Worm (Caenorhabditis elegans) whole organism, young adult: ENCODE measurements around the gene M163.11.
A peak's percentile ranks its signal among the peaks of the same experiment; 100 is the strongest.

Experiments
- B0019.2 ChIP-seq: fragments of 200-800 bp; sonication (Bioruptor generic); conservative IDR thresholded peaks from 2 replicates; pipeline ENCODE4 v1.3.6; 2022; ENCODE audit warnings: missing genetic modification reagents, missing genetic modification characterization, missing compliant biosample characterization
- B0261.1 ChIP-seq: sonication (generic microtip); optimal IDR thresholded peaks from 2 replicates; lab custom pipeline; 2016; ENCODE audit warnings: mild to moderate bottlenecking, missing genetic modification characterization, moderate library complexity, missing compliant biosample characterization
- F10E7.11 ChIP-seq: sonication (generic microtip); optimal IDR thresholded peaks from 2 replicates; lab custom pipeline; 2017; ENCODE audit warnings: mild to moderate bottlenecking, missing genetic modification characterization, moderate library complexity, missing compliant biosample characterization
- F39B2.1 ChIP-seq: fragments of 200-800 bp; sonication (Bioruptor generic); IDR thresholded peaks from 2 replicates; pipeline ENCODE4 v1.3.6; 2022; ENCODE audit warnings: missing genetic modification reagents, missing genetic modification characterization, missing compliant biosample characterization
- F49E8.2 ChIP-seq: sonication (generic microtip); optimal IDR thresholded peaks from 3 replicates; lab custom pipeline; 2017; ENCODE audit warnings: missing genetic modification characterization, mild to moderate bottlenecking, missing compliant biosample characterization, antibody characterized with exemption, moderate library complexity; ENCODE audit not compliant: insufficient read depth
- F52B5.7 ChIP-seq: sonication (generic microtip); optimal IDR thresholded peaks from 2 replicates; lab custom pipeline; 2016; ENCODE audit warnings: mild to moderate bottlenecking, missing genetic modification characterization, missing compliant biosample characterization
- F57C9.4 ChIP-seq: sonication (generic microtip); optimal IDR thresholded peaks from 2 replicates; lab custom pipeline; 2017; ENCODE audit warnings: mild to moderate bottlenecking, missing genetic modification characterization, missing compliant biosample characterization
- Y53F4B.3 ChIP-seq: fragments of 200-800 bp; sonication (Bioruptor generic); IDR thresholded peaks from 2 replicates; pipeline ENCODE4 v1.3.6; 2022; ENCODE audit warnings: missing genetic modification reagents, missing genetic modification characterization, missing compliant biosample characterization
- Y67H2A.10 ChIP-seq: fragments of 200-800 bp; sonication (Bioruptor generic); conservative IDR thresholded peaks from 2 replicates; pipeline ENCODE4 v1.3.6; 2022; ENCODE audit warnings: missing genetic modification reagents, missing genetic modification characterization, missing compliant biosample characterization
- Y95B8A.8 ChIP-seq: fragments of 200-800 bp; sonication (Bioruptor generic); IDR thresholded peaks from 2 replicates; pipeline ENCODE4 v1.3.6; 2022; ENCODE audit warnings: missing genetic modification reagents, missing genetic modification characterization, missing compliant biosample characterization
- aptf-2 ChIP-seq: fragments of 200-800 bp; sonication (Bioruptor generic); conservative IDR thresholded peaks from 2 replicates; pipeline ENCODE4 v1.3.6; 2022; ENCODE audit warnings: missing genetic modification reagents, missing genetic modification characterization, missing compliant biosample characterization
- atf-7 ChIP-seq: sonication (generic microtip); optimal IDR thresholded peaks from 2 replicates; lab custom pipeline; 2017; ENCODE audit warnings: mild to moderate bottlenecking, missing genetic modification characterization, missing compliant biosample characterization
- athp-1 ChIP-seq: sonication (generic microtip); optimal IDR thresholded peaks from 2 replicates; lab custom pipeline; 2017; ENCODE audit warnings: mild to moderate bottlenecking, missing genetic modification characterization, missing compliant biosample characterization
- attf-5 ChIP-seq: fragments of 200-800 bp; sonication (Bioruptor generic); optimal IDR thresholded peaks from 2 replicates; lab custom pipeline; 2018; ENCODE audit warnings: mild to moderate bottlenecking, missing genetic modification characterization, missing compliant biosample characterization
- bed-2 ChIP-seq: fragments of 200-800 bp; sonication (Bioruptor generic); IDR thresholded peaks from 2 replicates; pipeline ENCODE4 v1.3.6; 2022; ENCODE audit warnings: missing genetic modification reagents, missing genetic modification characterization, missing compliant biosample characterization
- cebp-1 ChIP-seq, 2 experiments: fragments of 200-800 bp in 1 of 2; sonication (Bioruptor generic) in 1 of 2; sonication (generic microtip) in 1 of 2; IDR thresholded peaks in 1 of 2; optimal IDR thresholded peaks in 1 of 2; 2 replicates each; pipeline versions ENCODE4 v1.3.6 to Lab custom; 2017 to 2022; ENCODE audit warnings: missing compliant biosample characterization in 2 of 2, missing genetic modification characterization in 2 of 2, mild to moderate bottlenecking in 1 of 2, missing genetic modification reagents in 1 of 2, moderate library complexity in 1 of 2
- ceh-79 ChIP-seq: sonication (generic microtip); optimal IDR thresholded peaks from 2 replicates; lab custom pipeline; 2017; ENCODE audit warnings: mild to moderate bottlenecking, missing genetic modification characterization, missing compliant biosample characterization
- ceh-91 ChIP-seq: fragments of 200-800 bp; sonication (Bioruptor generic); IDR thresholded peaks from 2 replicates; pipeline ENCODE4 v1.3.6; 2022; ENCODE audit warnings: missing genetic modification reagents, missing genetic modification characterization, missing compliant biosample characterization
- dpl-1 ChIP-seq: fragments of 150-350 bp; optimal IDR thresholded peaks from 2 replicates; lab custom pipeline; 2014; ENCODE audit warnings: missing biosample characterization, missing genetic modification reagents, missing genetic modification characterization
- egl-44 ChIP-seq: fragments of 200-800 bp; sonication (Bioruptor generic); IDR thresholded peaks from 2 replicates; pipeline ENCODE4 v1.3.6; 2022; ENCODE audit warnings: missing genetic modification reagents, missing genetic modification characterization, missing compliant biosample characterization
- ets-4 ChIP-seq: fragments of 200-800 bp; sonication (Bioruptor generic); optimal IDR thresholded peaks from 2 replicates; lab custom pipeline; 2018; ENCODE audit warnings: mild to moderate bottlenecking, missing genetic modification characterization, missing compliant biosample characterization
- hlh-12 ChIP-seq: sonication (generic microtip); optimal IDR thresholded peaks from 2 replicates; lab custom pipeline; 2016; ENCODE audit warnings: missing genetic modification characterization, missing compliant biosample characterization
- hmg-1.2 ChIP-seq: fragments of 200-800 bp; sonication (Bioruptor generic); IDR thresholded peaks from 2 replicates; pipeline ENCODE4 v1.3.6; 2022; ENCODE audit warnings: missing genetic modification reagents, missing genetic modification characterization, missing compliant biosample characterization
- let-526 ChIP-seq: fragments of 200-800 bp; sonication (Bioruptor generic); IDR thresholded peaks from 2 replicates; pipeline ENCODE4 v1.3.6; 2022; ENCODE audit warnings: missing genetic modification reagents, missing genetic modification characterization, missing compliant biosample characterization
- lin-35 ChIP-seq, 3 experiments: fragments of 150-350 bp in 2 of 3; sonication (generic microtip) in 1 of 3; optimal IDR thresholded peaks; 2 replicates each; lab custom pipeline; 2014 to 2018; ENCODE audit warnings: missing biosample characterization in 3 of 3, missing genetic modification characterization in 3 of 3, missing genetic modification reagents in 3 of 3
- lin-40 ChIP-seq: sonication (generic microtip); optimal IDR thresholded peaks from 2 replicates; lab custom pipeline; 2016; ENCODE audit warnings: missing genetic modification characterization, mild to moderate bottlenecking, missing compliant biosample characterization, missing genotype, missing genetic modification reagents
- lin-54 ChIP-seq: fragments of 200-800 bp; sonication (Bioruptor generic); optimal IDR thresholded peaks from 2 replicates; lab custom pipeline; 2018; ENCODE audit warnings: mild to moderate bottlenecking, missing genetic modification characterization, missing compliant biosample characterization
- madf-3 ChIP-seq: fragments of 200-800 bp; sonication (Bioruptor generic); IDR thresholded peaks from 2 replicates; pipeline ENCODE4 v1.3.6; 2022; ENCODE audit warnings: missing genetic modification reagents, missing genetic modification characterization, missing compliant biosample characterization
- nfya-1 ChIP-seq: sonication (generic microtip); optimal IDR thresholded peaks from 2 replicates; lab custom pipeline; 2017; ENCODE audit warnings: antibody characterized with exemption, missing compliant biosample characterization, missing genetic modification characterization, borderline replicate concordance; ENCODE audit not compliant: insufficient read depth
- nfya-2 ChIP-seq: fragments of 200-800 bp; sonication (Bioruptor generic); IDR thresholded peaks from 2 replicates; pipeline ENCODE4 v1.3.6; 2022; ENCODE audit warnings: missing genetic modification reagents, missing genetic modification characterization, missing compliant biosample characterization
- nhr-179 ChIP-seq: sonication (generic microtip); optimal IDR thresholded peaks from 2 replicates; lab custom pipeline; 2016; ENCODE audit warnings: mild to moderate bottlenecking, missing genetic modification characterization, missing compliant biosample characterization
- pha-4 ChIP-seq: fragments of 150-350 bp; sonication (generic microtip); optimal IDR thresholded peaks from 2 replicates; lab custom pipeline; 2014; ENCODE audit warnings: missing biosample characterization, missing genetic modification reagents, missing genetic modification characterization
- rcor-1 ChIP-seq: fragments of 200-800 bp; sonication (Bioruptor generic); IDR thresholded peaks from 2 replicates; pipeline ENCODE4 v1.3.6; 2022; ENCODE audit warnings: missing genetic modification reagents, missing genetic modification characterization, missing compliant biosample characterization
- repo-1 ChIP-seq: sonication (generic microtip); optimal IDR thresholded peaks from 2 replicates; lab custom pipeline; 2017; ENCODE audit warnings: mild to moderate bottlenecking, missing genetic modification characterization, missing compliant biosample characterization
- snpc-1.1 ChIP-seq: sonication (generic microtip); optimal IDR thresholded peaks from 2 replicates; lab custom pipeline; 2017; ENCODE audit warnings: missing genetic modification characterization, mild to moderate bottlenecking, missing compliant biosample characterization, antibody characterized with exemption, moderate library complexity, missing genotype, missing genetic modification reagents; ENCODE audit not compliant: insufficient read depth
- snpc-3.4 ChIP-seq: sonication (generic microtip); optimal IDR thresholded peaks from 2 replicates; lab custom pipeline; 2017; ENCODE audit warnings: missing genetic modification characterization, mild to moderate bottlenecking, missing compliant biosample characterization, antibody characterized with exemption, moderate library complexity, missing genotype, missing genetic modification reagents
- snpc-4 ChIP-seq, 5 experiments: fragments of 150-350 bp in 1 of 5; sonication (generic microtip) in 4 of 5; optimal IDR thresholded peaks; 2 replicates each; lab custom pipeline; 2014 to 2018; ENCODE audit warnings: missing genetic modification characterization in 5 of 5, missing biosample characterization in 3 of 5, antibody characterized with exemption in 2 of 5, mild to moderate bottlenecking in 2 of 5, missing compliant biosample characterization in 2 of 5, missing genotype in 2 of 5, moderate library complexity in 2 of 5, missing genetic modification reagents in 1 of 5
- tbp1 ChIP-seq: fragments of 200-800 bp; sonication (Bioruptor generic); optimal IDR thresholded peaks from 2 replicates; lab custom pipeline; 2018; ENCODE audit warnings: mild to moderate bottlenecking, missing genetic modification characterization, missing compliant biosample characterization
- unc-62 ChIP-seq: fragments of 150-350 bp; optimal IDR thresholded peaks from 2 replicates; lab custom pipeline; 2014; ENCODE audit warnings: missing biosample characterization, missing genetic modification reagents, missing genetic modification characterization
- xnd-1 ChIP-seq: sonication (generic microtip); optimal IDR thresholded peaks from 2 replicates; lab custom pipeline; 2016; ENCODE audit warnings: missing genotype, missing genetic modification reagents, missing genetic modification characterization, missing compliant biosample characterization
- ztf-25 ChIP-seq: fragments of 200-800 bp; sonication (Bioruptor generic); IDR thresholded peaks from 2 replicates; pipeline ENCODE4 v1.3.6; 2022; ENCODE audit warnings: missing genetic modification reagents, missing genetic modification characterization, missing compliant biosample characterization
- ztf-26 ChIP-seq: sonication (generic microtip); optimal IDR thresholded peaks from 2 replicates; lab custom pipeline; 2017; ENCODE audit warnings: missing genetic modification characterization, missing compliant biosample characterization
- ztf-28 ChIP-seq: fragments of 200-800 bp; sonication (Bioruptor generic); IDR thresholded peaks from 2 replicates; pipeline ENCODE4 v1.3.6; 2022; ENCODE audit warnings: missing genetic modification reagents, missing genetic modification characterization, missing compliant biosample characterization
- ztf-3 ChIP-seq: fragments of 200-800 bp; sonication (Bioruptor generic); optimal IDR thresholded peaks from 2 replicates; lab custom pipeline; 2018; ENCODE audit warnings: mild to moderate bottlenecking, missing genetic modification characterization, missing compliant biosample characterization
- ztf-6 ChIP-seq: fragments of 200-800 bp; sonication (Bioruptor generic); IDR thresholded peaks from 2 replicates; pipeline ENCODE4 v1.3.6; 2022; ENCODE audit warnings: missing genetic modification reagents, missing genetic modification characterization, missing compliant biosample characterization

M163.11 gene

DNA sequence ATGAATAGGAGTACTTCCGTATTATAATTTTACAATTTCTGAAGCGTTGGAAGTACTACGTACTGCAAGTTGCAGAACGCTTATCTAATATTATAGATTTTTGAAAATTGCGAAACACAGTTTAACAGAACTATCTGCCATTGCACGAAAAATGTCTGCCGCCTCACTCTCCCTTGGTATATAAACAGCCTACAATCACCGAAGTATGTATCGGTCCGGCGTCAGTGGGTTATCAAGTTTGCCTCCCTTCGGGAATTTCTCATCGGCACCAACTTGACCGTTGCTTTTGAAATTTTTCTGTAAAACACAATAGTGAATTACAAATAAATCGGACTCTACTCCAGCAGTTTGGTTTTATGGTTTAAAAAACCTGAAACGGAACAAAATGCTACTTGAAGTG is 1.8 kb upstream of the M163.11 start (continued):
- no peak for TF ChIP-seq ets-4 (GFP tag; lab: Kevin White, UChicago)
- TF ChIP-seq ztf-28 (GFP tag; lab: Robert Waterston, UW) = no peak
- TF ChIP-seq xnd-1 (tag; lab: Kevin White, UChicago) = no peak
- TF ChIP-seq F10E7.11 (tag; lab: Kevin White, UChicago) = no peak
- no peak for TF ChIP-seq dpl-1 (GFP tag; lab: Kevin White, UChicago)
- no peak for TF ChIP-seq snpc-1.1 (tag; lab: Kevin White, UChicago)
- no peak for TF ChIP-seq nfya-2 (GFP tag; lab: Robert Waterston, UW)
- TF ChIP-seq B0019.2 (GFP tag; lab: Robert Waterston, UW) = no peak
- no peak for TF ChIP-seq atf-7 (tag; lab: Kevin White, UChicago)
- 0 out of 2 replicates have a peak, but pooled peaks have one; percentile 64 for TF ChIP-seq madf-3
- TF ChIP-seq nhr-179 (tag; lab: Kevin White, UChicago) = peak; percentile 25
- TF ChIP-seq F49E8.2 (tag; lab: Kevin White, UChicago) = no peak
- no peak for TF ChIP-seq athp-1 (tag; lab: Kevin White, UChicago)
- TF ChIP-seq ztf-3 = no peak
- no peak for TF ChIP-seq Y67H2A.10
- no peak for TF ChIP-seq Y95B8A.8 (GFP tag; lab: Robert Waterston, UW)
- peak; percentile 9; the same call in 1 of the 2 replicates for TF ChIP-seq egl-44 (GFP tag; lab: Robert Waterston, UW)
- no peak for TF ChIP-seq aptf-2 (GFP tag; lab: Robert Waterston, UW)
- no peak for TF ChIP-seq repo-1 (tag; lab: Kevin White, UChicago)
- no peak for TF ChIP-seq F57C9.4 (tag; lab: Kevin White, UChicago)
- no peak for TF ChIP-seq F52B5.7 (tag; lab: Kevin White, UChicago)
- TF ChIP-seq ztf-26 (tag; lab: Kevin White, UChicago) = peak; percentile 43
- no peak for TF ChIP-seq ztf-6
- no peak for TF ChIP-seq ceh-79 (tag; lab: Kevin White, UChicago)
- no peak for TF ChIP-seq F39B2.1 (GFP tag; lab: Robert Waterston, UW)
- no peak for TF ChIP-seq attf-5 (GFP tag; lab: Kevin White, UChicago)
- no peak for TF ChIP-seq pha-4
- no peak for TF ChIP-seq ztf-25 (GFP tag; lab: Robert Waterston, UW)
- TF ChIP-seq B0261.1 (tag; lab: Kevin White, UChicago) = peak; percentile 51
- TF ChIP-seq rcor-1 = no peak

ce11 chrX:14478193-14478592 is 985 bp upstream of the M163.11 start:
- TF ChIP-seq pha-4 (no peak), hlh-12 (tag; lab: Kevin White, UChicago) (no peak), let-526 (GFP tag; lab: Robert Waterston, UW) (no peak), hmg-1.2 (GFP tag; lab: Robert Waterston, UW) (peak; percentile 10; the same call in 1 of the 2 replicates), nfya-1 (tag; lab: Kevin White, UChicago) (no peak), ceh-91 (GFP tag; lab: Robert Waterston, UW) (no peak), F57C9.4 (tag; lab: Kevin White, UChicago) (no peak), snpc-3.4 (tag; lab: Kevin White, UChicago) (peak; percentile 60), lin-35 (GFP tag; optimal IDR thresholded peaks at IDR 0.05; lab: Kevin White, UChicago) (peak in 1 of 3 experiments; percentile 19), cebp-1 (GFP tag; IDR thresholded peaks at IDR 0.05; lab: Robert Waterston, UW) (peak; percentile 61; the same call in 1 of the 2 replicates), cebp-1 (tag; optimal IDR thresholded peaks at IDR 0.05; lab: Kevin White, UChicago) (peak; percentile 93), snpc-1.1 (tag; lab: Kevin White, UChicago) (peak; percentile 85), nhr-179 (tag; lab: Kevin White, UChicago) (no peak), ztf-25 (GFP tag; lab: Robert Waterston, UW) (0 out of 2 replicates have a peak, but pooled peaks have one; percentile 16), snpc-4 (GFP tag; optimal IDR thresholded peaks at IDR 0.05; lab: Kevin White, UChicago) (peak; percentile 96), snpc-4 (tag; optimal IDR thresholded peaks at IDR 0.05; lab: Kevin White, UChicago) (peak; percentile 92 to 98 (median 97)), bed-2 (GFP tag; lab: Robert Waterston, UW) (no peak), unc-62 (GFP tag; lab: Kevin White, UChicago) (no peak), tbp1 (peak; percentile 43), lin-40 (tag; lab: Kevin White, UChicago) (peak; percentile 22), Y53F4B.3 (GFP tag; lab: Robert Waterston, UW) (no peak), lin-54 (GFP tag; lab: Kevin White, UChicago) (no peak), xnd-1 (tag; lab: Kevin White, UChicago) (no peak)
